Worm (Caenorhabditis elegans): ENCODE data around the gene pxn-1.

DNA sequence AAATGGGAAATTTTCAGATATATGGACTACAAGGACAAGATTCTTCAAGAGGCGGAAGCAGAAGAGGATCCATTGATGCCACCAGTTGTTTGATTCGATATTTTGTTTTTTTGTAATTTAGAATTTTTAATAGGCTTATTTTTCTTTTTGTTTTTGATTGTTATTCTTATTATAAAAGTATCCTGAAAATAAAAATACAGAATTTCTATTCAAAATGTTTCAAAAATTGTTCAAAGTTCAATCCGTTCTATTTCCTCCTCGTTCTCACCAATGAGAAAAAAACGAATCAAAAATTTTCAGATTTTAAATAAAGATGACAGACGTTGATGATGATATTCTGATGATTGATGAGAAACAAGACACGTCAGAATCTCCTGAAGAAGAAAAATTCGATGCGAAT, 25.9 kb upstream of the pxn-1 start, which contains the start of gene phf-30:
- TF ChIP-seq ets-4 (GFP tag; optimal IDR thresholded peaks at IDR 0.05): no peak
- TF ChIP-seq D2030.7 (GFP tag; IDR thresholded peaks at IDR 0.05): no peak
- no peak for TF ChIP-seq snpc-4 (GFP tag; optimal IDR thresholded peaks at IDR 0.05)
- no peak for TF ChIP-seq snpc-4 (tag; optimal IDR thresholded peaks at IDR 0.05)
- no peak for TF ChIP-seq unc-62 (GFP tag; optimal IDR thresholded peaks at IDR 0.05)
- TF ChIP-seq sptf-2 (GFP tag; optimal IDR thresholded peaks at IDR 0.05): no peak
- TF ChIP-seq lsl-1 (GFP tag; optimal IDR thresholded peaks at IDR 0.05): no peak
